Worm (Caenorhabditis elegans): ENCODE results near the gene tex-2.

tex-2 gene

DNA sequence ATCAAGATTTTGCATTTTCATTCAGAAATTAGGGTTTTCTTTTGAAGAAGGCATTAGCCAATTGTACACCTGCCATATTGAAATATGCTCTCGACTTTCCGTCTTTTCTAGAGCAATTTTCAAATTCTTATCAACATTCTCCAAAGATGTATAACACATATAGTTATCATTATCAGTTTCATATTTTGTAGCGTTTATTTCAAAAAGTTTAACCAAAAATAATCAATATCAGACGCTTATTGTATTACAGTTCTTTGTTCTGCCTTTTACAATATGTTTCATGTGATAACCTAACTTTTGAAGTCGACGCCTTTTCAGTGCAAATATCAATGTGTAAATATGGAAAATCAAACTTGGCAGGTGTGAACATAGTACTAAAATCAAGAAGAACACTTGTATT, 40.5 kb upstream of the tex-2 start:
- TF ChIP-seq peb-1 (tag; optimal IDR thresholded peaks at IDR 0.05), result no peak
- TF ChIP-seq gmeb-1 (tag; optimal IDR thresholded peaks at IDR 0.05), result peak; percentile 16
- TF ChIP-seq fos-1 (tag; optimal IDR thresholded peaks at IDR 0.05), result peak; percentile 50
- peak; percentile 9 for TF ChIP-seq crh-2 (tag; optimal IDR thresholded peaks at IDR 0.05)
- no peak for TF ChIP-seq mdl-1 (tag; optimal IDR thresholded peaks at IDR 0.05)

- TF ChIP-seq lin-11 (tag; optimal IDR thresholded peaks at IDR 0.05) (no peak), sma-9 (GFP tag; optimal IDR thresholded peaks at IDR 0.05) (peak; percentile 49), sma-9 (tag; optimal IDR thresholded peaks at IDR 0.05) (no peak), nhr-129 (tag; optimal IDR thresholded peaks at IDR 0.05) (peak; percentile 40), F13H6.1 (tag; optimal IDR thresholded peaks at IDR 0.05) (peak; percentile 14), nhr-25 (tag; optimal IDR thresholded peaks at IDR 0.05) (no peak), elt-1 (tag; optimal IDR thresholded peaks at IDR 0.05) (no peak), crh-2 (tag; optimal IDR thresholded peaks at IDR 0.05) (peak; percentile 68), fos-1 (tag; optimal IDR thresholded peaks at IDR 0.05) (peak; percentile 98), blmp-1 (tag; optimal IDR thresholded peaks at IDR 0.05; ENCODE audit: insufficient read depth) (no peak), sma-3 (GFP tag; optimal IDR thresholded peaks at IDR 0.05) (peak; percentile 9)
These were observed 38.6 kb upstream of the tex-2 start for ce11 chrII:5911939-5912523.

- TF ChIP-seq lin-13 (GFP tag; optimal IDR thresholded peaks at IDR 0.05) (peak; percentile 13), fos-1 (tag; optimal IDR thresholded peaks at IDR 0.05) (peak; percentile 53), ztf-1 (GFP tag; conservative IDR thresholded peaks at IDR 0.05) (no peak), elt-1 (tag; optimal IDR thresholded peaks at IDR 0.05) (no peak), ceh-16 (tag; optimal IDR thresholded peaks at IDR 0.05) (no peak)
These were observed 37.9 kb upstream of the tex-2 start, which contains the start of gene cgt-3 for ce11 chrII:5911274-5911673. TSS of gene cgt-3 (plus strand) at chrII:5911324.

ce11 chrII:5907482-5907881, 34.1 kb upstream of the tex-2 start, which contains the start of gene vps-35:
TSS of gene vps-35 (plus strand) at chrII:5907816.
- TF ChIP-seq elt-1 (tag; optimal IDR thresholded peaks at IDR 0.05), result no peak
- peak; percentile 87 for TF ChIP-seq fos-1 (tag; optimal IDR thresholded peaks at IDR 0.05)
- no peak for TF ChIP-seq nhr-12 (tag; optimal IDR thresholded peaks at IDR 0.05)
- TF ChIP-seq peb-1 (tag; optimal IDR thresholded peaks at IDR 0.05), result no peak
- TF ChIP-seq nhr-25 (tag; optimal IDR thresholded peaks at IDR 0.05), result no peak
- TF ChIP-seq snpc-4 (tag; optimal IDR thresholded peaks at IDR 0.05), result no peak
- peak in 1 of 2 experiments; percentile 53 for TF ChIP-seq lsy-2 (tag; optimal IDR thresholded peaks at IDR 0.05)
- TF ChIP-seq ceh-16 (tag; optimal IDR thresholded peaks at IDR 0.05), result no peak
- TF ChIP-seq lin-13 (GFP tag; optimal IDR thresholded peaks at IDR 0.05), result no peak
- TF ChIP-seq ztf-1 (GFP tag; conservative IDR thresholded peaks at IDR 0.05), result no peak
- no peak for TF ChIP-seq nhr-11 (tag; optimal IDR thresholded peaks at IDR 0.05)
- TF ChIP-seq nhr-21 (tag; optimal IDR thresholded peaks at IDR 0.05), result no peak
- TF ChIP-seq crh-2 (tag; optimal IDR thresholded peaks at IDR 0.05), result peak; percentile 27
- TF ChIP-seq unc-55 (GFP tag; optimal IDR thresholded peaks at IDR 0.05), result peak; percentile 57
- TF ChIP-seq C34F6.9 (tag; optimal IDR thresholded peaks at IDR 0.05), result peak; percentile 54
- no peak for TF ChIP-seq mab-5 (tag; optimal IDR thresholded peaks at IDR 0.05)
- peak; percentile 57 for TF ChIP-seq nhr-129 (tag; optimal IDR thresholded peaks at IDR 0.05)
- no peak for TF ChIP-seq ceh-82 (tag; optimal IDR thresholded peaks at IDR 0.05)
- TF ChIP-seq skn-1 (tag; optimal IDR thresholded peaks at IDR 0.05), result no peak

ce11 chrII:5906274-5906673, 32.9 kb upstream of the tex-2 start, which contains the start of gene F59G1.8:
TSS of gene F59G1.8 (plus strand) at chrII:5906566.
- TF ChIP-seq zag-1 (tag; optimal IDR thresholded peaks at IDR 0.05) (no peak), elt-3 (tag; optimal IDR thresholded peaks at IDR 0.05) (no peak), ama-1 (optimal IDR thresholded peaks at IDR 0.05) (no peak), nhr-129 (tag; optimal IDR thresholded peaks at IDR 0.05) (no peak), dmd-4 (tag; optimal IDR thresholded peaks at IDR 0.05) (no peak)

DNA sequence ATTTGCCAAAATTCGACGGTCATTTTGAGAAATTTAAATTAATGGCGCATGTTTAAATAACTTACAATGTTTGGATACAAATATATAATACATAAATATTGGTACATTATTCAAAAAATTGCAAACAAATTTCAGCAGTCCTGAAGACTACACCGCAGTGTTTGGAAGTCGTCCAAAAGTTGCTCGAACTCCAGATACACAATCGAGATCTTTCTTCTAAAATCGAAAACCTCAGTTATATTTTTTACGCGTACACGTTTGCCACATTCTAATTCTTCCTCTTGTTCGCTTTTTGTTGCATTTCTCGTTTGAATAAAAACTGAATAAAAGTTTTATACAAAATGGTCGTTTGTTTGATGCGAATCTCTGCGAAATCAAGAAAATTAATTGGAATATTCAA, 30.8 kb upstream of the tex-2 start, which contains the start of gene tsp-18:
Gene tsp-18 (plus strand): TSS at position 301 of the 400 bp plus-strand sequence.
- no peak for TF ChIP-seq Y55F3AM.14 (GFP tag; optimal IDR thresholded peaks at IDR 0.05)
- no peak for TF ChIP-seq zag-1 (tag; optimal IDR thresholded peaks at IDR 0.05)
- no peak for TF ChIP-seq C34F6.9 (tag; optimal IDR thresholded peaks at IDR 0.05)
- no peak for TF ChIP-seq ama-1 (optimal IDR thresholded peaks at IDR 0.05)
- TF ChIP-seq elt-1 (tag; optimal IDR thresholded peaks at IDR 0.05), result no peak
- no peak for TF ChIP-seq lin-39 (tag; optimal IDR thresholded peaks at IDR 0.05)
- TF ChIP-seq sem-4 (tag; optimal IDR thresholded peaks at IDR 0.05), result no peak
- no peak for TF ChIP-seq nhr-12 (tag; optimal IDR thresholded peaks at IDR 0.05)
- no peak for TF ChIP-seq dmd-4 (tag; optimal IDR thresholded peaks at IDR 0.05)
- no peak for TF ChIP-seq egl-27 (tag; optimal IDR thresholded peaks at IDR 0.05)
- no peak for TF ChIP-seq nhr-11 (tag; optimal IDR thresholded peaks at IDR 0.05)
- no peak for TF ChIP-seq ztf-11 (tag; optimal IDR thresholded peaks at IDR 0.05)
- TF ChIP-seq ceh-16 (tag; optimal IDR thresholded peaks at IDR 0.05), result no peak

All from whole organism, L2 larva.